Fruit fly (Drosophila melanogaster): Measurements from ENCODE around the gene CG31751.
A peak's percentile ranks its signal among the peaks of the same experiment; 100 is the strongest.

The CG31751 gene

DNA sequence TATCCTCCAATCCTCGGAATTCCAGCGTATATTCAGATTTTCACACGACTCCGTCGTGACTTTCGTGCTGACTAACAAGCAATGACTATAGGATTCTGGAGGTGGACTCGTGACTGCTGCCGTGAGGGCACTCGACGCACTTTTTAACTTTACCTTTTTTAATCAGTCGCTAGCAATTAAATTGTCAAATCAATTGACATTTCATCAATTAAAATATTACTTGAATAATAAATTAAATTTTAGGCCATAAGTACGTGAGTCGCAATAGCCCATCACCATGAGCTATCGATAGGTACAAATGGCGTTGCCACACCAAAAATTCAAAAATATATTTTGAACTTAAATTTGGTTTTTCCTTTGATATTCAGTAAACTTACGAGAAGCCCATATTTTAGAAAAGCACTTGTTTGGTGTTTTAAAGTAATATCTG, 28.6 kb downstream of the CG31751 start, which contains the start of gene Jwa (continued):
- TF ChIP-seq CG34224 (GFP tag; IDR thresholded peaks at IDR 0.05; ENCODE audit: partially characterized antibody) = peak; percentile 100
- peak; percentile 82 for TF ChIP-seq Hand (GFP tag; optimal IDR thresholded peaks at IDR 0.05)
- peak; percentile 41; the same call in 1 of the 2 replicates for TF ChIP-seq GATAe (GFP tag; conservative IDR thresholded peaks at IDR 0.05)
- TF ChIP-seq zf30C (GFP tag; optimal IDR thresholded peaks at IDR 0.05) = no peak
- peak; percentile 98 for TF ChIP-seq az2 (GFP tag; optimal IDR thresholded peaks at IDR 0.05)
- peak; percentile 90 for TF ChIP-seq gsb-n (tag; optimal IDR thresholded peaks at IDR 0.05)
- TF ChIP-seq CG18476 (GFP tag; optimal IDR thresholded peaks at IDR 0.05) = peak; percentile 79
- peak; percentile 81 for TF ChIP-seq CG18262 (tag; optimal IDR thresholded peaks at IDR 0.05)
- peak; percentile 89 for TF ChIP-seq CG7839 (tag; optimal IDR thresholded peaks at IDR 0.05)
- TF ChIP-seq zen (tag; optimal IDR thresholded peaks at IDR 0.05) = peak; percentile 77
- peak; percentile 100 for TF ChIP-seq vnd (GFP tag; IDR thresholded peaks at IDR 0.05; ENCODE audit: partially characterized antibody)
- peak; percentile 78 for TF ChIP-seq bcd (GFP tag; optimal IDR thresholded peaks at IDR 0.05)
- TF ChIP-seq crol (GFP tag; IDR thresholded peaks at IDR 0.05) = peak; percentile 43
- no peak for TF ChIP-seq D (optimal IDR thresholded peaks at IDR 0.05)
- peak; percentile 80 for TF ChIP-seq D (GFP tag; optimal IDR thresholded peaks at IDR 0.05)
- TF ChIP-seq gce (GFP tag; IDR thresholded peaks at IDR 0.05) = 0 out of 3 replicates have a peak, but pooled peaks have one; percentile 35
- TF ChIP-seq cato (GFP tag; optimal IDR thresholded peaks at IDR 0.05; ENCODE audit: borderline replicate concordance) = peak; percentile 93
- peak; percentile 83 for TF ChIP-seq CG17612 (GFP tag; IDR thresholded peaks at IDR 0.05)
- peak; percentile 85 for TF ChIP-seq klu (GFP tag; IDR thresholded peaks at IDR 0.05)
- no peak for TF ChIP-seq sc (optimal IDR thresholded peaks at IDR 0.05)
- TF ChIP-seq sc (GFP tag; optimal IDR thresholded peaks at IDR 0.05) = peak; percentile 86
- peak; percentile 98 for TF ChIP-seq Hr3 (GFP tag; optimal IDR thresholded peaks at IDR 0.05)
- peak; percentile 99 for TF ChIP-seq hb (GFP tag; IDR thresholded peaks at IDR 0.05; ENCODE audit: partially characterized antibody)
- TF ChIP-seq fu2 (GFP tag; optimal IDR thresholded peaks at IDR 0.05) = peak; percentile 93
- peak; percentile 83 for TF ChIP-seq seq (GFP tag; IDR thresholded peaks at IDR 0.05)
- TF ChIP-seq Oli (tag; optimal IDR thresholded peaks at IDR 0.05) = peak; percentile 91
- TF ChIP-seq CG3995 (GFP tag; optimal IDR thresholded peaks at IDR 0.05) = peak; percentile 67
- peak; percentile 65 for TF ChIP-seq CG12299 (tag; optimal IDR thresholded peaks at IDR 0.05)
- peak; percentile 78 for TF ChIP-seq stc (GFP tag; IDR thresholded peaks at IDR 0.05)
- TF ChIP-seq CG1602 (GFP tag; optimal IDR thresholded peaks at IDR 0.05) = peak; percentile 94
- peak; percentile 88 for TF ChIP-seq ATbp (GFP tag; optimal IDR thresholded peaks at IDR 0.05)
- peak; percentile 95 for TF ChIP-seq nerfin-2 (GFP tag; IDR thresholded peaks at IDR 0.05; ENCODE audit: partially characterized antibody)
- peak; percentile 57 for TF ChIP-seq en (GFP tag; optimal IDR thresholded peaks at IDR 0.05)
- peak; percentile 87 for TF ChIP-seq mld (GFP tag; IDR thresholded peaks at IDR 0.05; ENCODE audit: partially characterized antibody)
- TF ChIP-seq CG11560 (tag; IDR thresholded peaks at IDR 0.05) = peak; percentile 71; the same call in 2 of the 3 replicates
- peak; percentile 84; the same call in 2 of the 3 replicates for TF ChIP-seq so (GFP tag; IDR thresholded peaks at IDR 0.05)
- peak; percentile 98 for TF ChIP-seq slbo (GFP tag; IDR thresholded peaks at IDR 0.05)
- peak; percentile 97 for TF ChIP-seq zfh2 (GFP tag; optimal IDR thresholded peaks at IDR 0.05)
- peak; percentile 58 for TF ChIP-seq da (GFP tag; optimal IDR thresholded peaks at IDR 0.05)
- peak; percentile 43 for TF ChIP-seq CG5180 (GFP tag; optimal IDR thresholded peaks at IDR 0.05)
- TF ChIP-seq Deaf1 (tag; optimal IDR thresholded peaks at IDR 0.05) = peak; percentile 56
- peak; percentile 86 for TF ChIP-seq sens-2 (GFP tag; IDR thresholded peaks at IDR 0.05)
- TF ChIP-seq HLHmδ (GFP tag; optimal IDR thresholded peaks at IDR 0.05) = no peak
- TF ChIP-seq CG9876 (GFP tag; optimal IDR thresholded peaks at IDR 0.05) = peak; percentile 87
- TF ChIP-seq CG8765 (GFP tag; IDR thresholded peaks at IDR 0.05) = peak; percentile 92
- TF ChIP-seq CG8290 (GFP tag; optimal IDR thresholded peaks at IDR 0.05) = peak; percentile 89
- TF ChIP-seq CG8290 (tag; optimal IDR thresholded peaks at IDR 0.05) = peak; percentile 69 to 92
- TF ChIP-seq CG6813 (GFP tag; optimal IDR thresholded peaks at IDR 0.05) = no peak
- TF ChIP-seq Sry-β (GFP tag; optimal IDR thresholded peaks at IDR 0.05) = no peak
- TF ChIP-seq Poxn (GFP tag; IDR thresholded peaks at IDR 0.05) = peak; percentile 83
- TF ChIP-seq jing (GFP tag; optimal IDR thresholded peaks at IDR 0.05) = peak; percentile 68

All from whole organism, embryonic.